Fruit fly (Drosophila melanogaster) Kc167 (cell line): ENCODE results near the gene CG17239.

Experiments
- Myc ChIP-seq: fragments of >200 bp; optimal IDR thresholded peaks from 2 replicates; lab custom pipeline; 2017; ENCODE audit warnings: missing external identifiers
- h ChIP-seq: fragments of >200 bp; optimal IDR thresholded peaks from 3 replicates; lab custom pipeline; 2018; ENCODE audit warnings: missing external identifiers
- psq ChIP-seq: fragments of >200 bp; optimal IDR thresholded peaks from 2 replicates; lab custom pipeline; 2017; ENCODE audit warnings: missing external identifiers
- ttk ChIP-seq: sonication (Bioruptor generic); optimal IDR thresholded peaks from 2 replicates; lab custom pipeline; 2017; ENCODE audit warnings: missing external identifiers

DNA sequence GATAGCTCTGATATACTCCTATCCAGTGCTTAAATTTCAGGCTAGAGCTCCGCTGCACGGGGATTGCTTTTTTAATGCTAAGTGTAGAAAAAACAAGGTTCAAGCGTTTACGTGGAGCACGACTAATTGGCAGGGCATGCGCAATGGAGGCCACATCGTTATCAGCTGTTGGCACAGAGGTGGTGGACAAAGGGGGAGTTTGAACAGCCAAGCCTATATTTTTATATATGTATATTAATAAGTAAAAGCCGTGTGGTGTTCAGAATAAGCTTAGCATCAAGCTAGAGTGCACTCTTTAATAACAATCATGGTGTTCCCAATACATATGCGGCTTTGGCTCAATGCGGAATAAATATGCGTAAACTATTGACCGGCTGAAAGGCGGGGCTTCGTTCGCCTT lies 39.7 kb downstream of the CG17239 start, which contains the start of gene CG15385:
- no peak for TF ChIP-seq h
- no peak for TF ChIP-seq Myc
- no peak for TF ChIP-seq psq (lab: Kevin White, UChicago)
- TF ChIP-seq ttk = no peak
